Fruit fly (Drosophila melanogaster): ENCODE measurements around the gene CG43760.

- TF ChIP-seq pan (optimal IDR thresholded peaks at IDR 0.05): no peak
- no peak for TF ChIP-seq psq (optimal IDR thresholded peaks at IDR 0.05)
- no peak for TF ChIP-seq CG8478 (optimal IDR thresholded peaks at IDR 0.05)
- TF ChIP-seq usp (GFP tag; optimal IDR thresholded peaks at IDR 0.05): no peak
- TF ChIP-seq Dll (optimal IDR thresholded peaks at IDR 0.05): no peak
Measured at dm6 chr2L:15776752-15777151, at the start of gene CG43760.

Measured in whole organism.